Worm (Caenorhabditis elegans) whole organism, early embryonic: ENCODE measurements around the gene str-85.

Source experiments
- B0310.2 ChIP-seq: sonication (generic microtip); optimal IDR thresholded peaks from 2 replicates; lab custom pipeline; 2016; ENCODE audit warnings: mild to moderate bottlenecking, missing genetic modification characterization, missing compliant biosample characterization
- F13C5.2 ChIP-seq: sonication (generic microtip); optimal IDR thresholded peaks from 2 replicates; lab custom pipeline; 2017; ENCODE audit warnings: mild to moderate bottlenecking, missing genetic modification characterization, inconsistent platforms, missing compliant biosample characterization
- aly-1 ChIP-seq: sonication (generic microtip); optimal IDR thresholded peaks from 2 replicates; lab custom pipeline; 2016; ENCODE audit warnings: missing genetic modification characterization, missing compliant biosample characterization
- ama-1 ChIP-seq: fragments of 150-350 bp; optimal IDR thresholded peaks from 2 replicates; lab custom pipeline; 2014
- ceh-13 ChIP-seq: fragments of 200-800 bp; sonication (Bioruptor generic); optimal IDR thresholded peaks from 2 replicates; lab custom pipeline; 2018; ENCODE audit warnings: mild to moderate bottlenecking, missing genetic modification characterization, missing compliant biosample characterization
- ceh-36 ChIP-seq: sonication (generic microtip); optimal IDR thresholded peaks from 2 replicates; lab custom pipeline; 2016; ENCODE audit warnings: missing genetic modification characterization, inconsistent platforms, missing compliant biosample characterization
- ets-7 ChIP-seq: sonication (generic microtip); optimal IDR thresholded peaks from 2 replicates; lab custom pipeline; 2016; ENCODE audit warnings: missing genotype, missing genetic modification characterization, missing compliant biosample characterization
- flt-1 ChIP-seq: fragments of 200-800 bp; sonication (Bioruptor generic); IDR thresholded peaks from 2 replicates; pipeline ENCODE4 v1.3.6; 2022; ENCODE audit warnings: missing genetic modification characterization, missing compliant biosample characterization
- hmbx-1 ChIP-seq: sonication (generic microtip); optimal IDR thresholded peaks from 2 replicates; lab custom pipeline; 2016; ENCODE audit warnings: mild to moderate bottlenecking, missing genetic modification characterization, missing compliant biosample characterization
- hmg-4 ChIP-seq: fragments of 200-800 bp; sonication (Bioruptor generic); optimal IDR thresholded peaks from 2 replicates; lab custom pipeline; 2018; ENCODE audit warnings: mild to moderate bottlenecking, missing genetic modification characterization, missing compliant biosample characterization
- hnd-1 ChIP-seq: sonication (generic microtip); optimal IDR thresholded peaks from 2 replicates; lab custom pipeline; 2016; ENCODE audit warnings: missing genetic modification characterization, missing compliant biosample characterization
- pes-1 ChIP-seq: fragments of 200-800 bp; sonication (Bioruptor generic); IDR thresholded peaks from 2 replicates; pipeline ENCODE4 v1.3.6; 2022; ENCODE audit warnings: missing genetic modification reagents, missing genetic modification characterization, missing compliant biosample characterization
- scrt-1 ChIP-seq: fragments of 200-800 bp; sonication (Bioruptor generic); IDR thresholded peaks from 2 replicates; pipeline ENCODE4 v1.3.6; 2022; ENCODE audit warnings: missing genetic modification characterization, missing compliant biosample characterization
- sea-1 ChIP-seq: fragments of 200-800 bp; sonication (Bioruptor generic); conservative IDR thresholded peaks from 2 replicates; pipeline ENCODE4 v1.3.6; 2022; ENCODE audit warnings: missing genetic modification characterization, missing compliant biosample characterization
- tbx-11 ChIP-seq: fragments of 200-800 bp; sonication (Bioruptor generic); IDR thresholded peaks from 2 replicates; pipeline ENCODE4 v1.3.6; 2022; ENCODE audit warnings: missing genetic modification characterization, missing compliant biosample characterization
- tbx-37 ChIP-seq: fragments of 200-800 bp; sonication (Bioruptor generic); conservative IDR thresholded peaks from 2 replicates; pipeline ENCODE4 v1.3.6; 2022; ENCODE audit warnings: missing genetic modification reagents, missing genetic modification characterization, missing compliant biosample characterization
- tra-4 ChIP-seq: sonication (generic microtip); optimal IDR thresholded peaks from 2 replicates; lab custom pipeline; 2017; ENCODE audit warnings: missing genetic modification characterization, missing compliant biosample characterization

str-85 gene

DNA sequence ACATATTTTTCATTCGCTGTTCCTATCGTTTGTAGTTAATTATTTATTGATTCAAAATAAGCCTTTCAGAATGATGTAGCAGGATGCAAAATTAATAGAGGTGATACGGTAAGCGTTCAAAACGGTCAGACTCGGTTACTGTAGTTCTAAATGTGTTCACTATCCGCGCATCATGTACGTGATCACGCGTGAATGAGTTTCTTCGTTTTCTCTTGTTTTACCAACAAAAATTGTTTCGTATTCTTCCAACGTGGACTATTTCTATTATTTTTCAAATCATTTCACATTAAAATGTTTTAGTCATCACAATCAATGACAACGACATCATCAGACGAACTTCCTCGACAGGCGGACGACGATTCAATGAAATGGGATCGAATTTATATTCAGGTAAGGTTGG lies 38.1 kb downstream of the str-85 start, which contains the start of gene gck-1:
TSS of gene gck-1 (plus strand) at position 301 of the 400 bp plus-strand sequence.
- no peak for TF ChIP-seq ama-1 (lab: Kevin White, UChicago)
- TF ChIP-seq tbx-37 (GFP tag; lab: Robert Waterston, UW) = no peak
- no peak for TF ChIP-seq hmg-4 (GFP tag; lab: Kevin White, UChicago)
- TF ChIP-seq B0310.2 (tag; lab: Kevin White, UChicago) = no peak
- TF ChIP-seq tbx-11 = no peak
- TF ChIP-seq ceh-36 (tag; lab: Kevin White, UChicago) = no peak
- no peak for TF ChIP-seq ceh-13 (GFP tag; lab: Kevin White, UChicago)
- TF ChIP-seq flt-1 (GFP tag; lab: Robert Waterston, UW) = no peak
- TF ChIP-seq F13C5.2 (tag; lab: Kevin White, UChicago) = no peak
- no peak for TF ChIP-seq ets-7
- no peak for TF ChIP-seq hmbx-1
- TF ChIP-seq hnd-1 = no peak
- TF ChIP-seq aly-1 = no peak
- no peak for TF ChIP-seq pes-1 (GFP tag; lab: Robert Waterston, UW)
- no peak for TF ChIP-seq scrt-1 (GFP tag; lab: Robert Waterston, UW)

ce11 chrV:8946142-8946541 lies 39.5 kb downstream of the str-85 start:
- no peak for TF ChIP-seq ceh-36 (tag; lab: Kevin White, UChicago)

- TF ChIP-seq ceh-36 (tag; lab: Kevin White, UChicago) (no peak), hnd-1 (no peak), ama-1 (lab: Kevin White, UChicago) (no peak), aly-1 (no peak), F13C5.2 (tag; lab: Kevin White, UChicago) (no peak), sea-1 (GFP tag; lab: Robert Waterston, UW) (no peak), tra-4 (no peak), tbx-37 (GFP tag; lab: Robert Waterston, UW) (no peak), hmg-4 (GFP tag; lab: Kevin White, UChicago) (no peak), pes-1 (GFP tag; lab: Robert Waterston, UW) (no peak), ets-7 (no peak), ceh-13 (GFP tag; lab: Kevin White, UChicago) (no peak), B0310.2 (tag; lab: Kevin White, UChicago) (no peak), scrt-1 (GFP tag; lab: Robert Waterston, UW) (no peak), flt-1 (GFP tag; lab: Robert Waterston, UW) (no peak), tbx-11 (no peak), hmbx-1 (no peak)
Measured at ce11 chrV:8944481-8944880, 41.2 kb downstream of the str-85 start.

DNA sequence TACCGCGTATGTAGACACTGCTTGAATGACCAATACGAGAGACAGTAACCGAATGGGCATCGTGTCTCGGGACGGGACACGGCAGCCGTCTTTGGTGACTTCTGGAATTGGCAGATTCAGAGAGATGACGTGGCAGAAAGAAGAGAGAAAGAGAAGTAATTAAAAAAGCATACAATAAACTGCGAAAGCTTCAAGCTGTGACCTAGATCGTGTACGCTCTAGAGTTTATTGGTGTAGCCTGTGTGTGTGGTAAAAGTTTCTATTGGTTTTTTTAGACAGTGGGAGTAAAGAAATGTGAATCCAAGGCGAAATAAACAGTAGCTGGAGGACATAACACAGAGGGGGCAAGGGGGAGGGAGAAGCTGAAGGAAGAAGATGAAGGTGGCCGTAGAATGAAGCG lies 41.7 kb downstream of the str-85 start, which contains the start of gene T19A5.3:
TSS of gene T19A5.3 (minus strand) at position 101 of the 400 bp plus-strand sequence.
- TF ChIP-seq ets-7 (no peak), ceh-13 (GFP tag; lab: Kevin White, UChicago) (no peak), scrt-1 (GFP tag; lab: Robert Waterston, UW) (no peak), hmbx-1 (no peak), B0310.2 (tag; lab: Kevin White, UChicago) (no peak), tra-4 (no peak), F13C5.2 (tag; lab: Kevin White, UChicago) (no peak), sea-1 (GFP tag; lab: Robert Waterston, UW) (no peak), tbx-11 (no peak), flt-1 (GFP tag; lab: Robert Waterston, UW) (no peak), pes-1 (GFP tag; lab: Robert Waterston, UW) (no peak), tbx-37 (GFP tag; lab: Robert Waterston, UW) (no peak), ceh-36 (tag; lab: Kevin White, UChicago) (no peak), hnd-1 (no peak), aly-1 (no peak), ama-1 (lab: Kevin White, UChicago) (no peak), hmg-4 (GFP tag; lab: Kevin White, UChicago) (no peak)

ce11 chrV:8942437-8942978 lies 43.1 kb downstream of the str-85 start:
- TF ChIP-seq pes-1 (GFP tag; lab: Robert Waterston, UW) (no peak), tbx-11 (no peak), B0310.2 (tag; lab: Kevin White, UChicago) (no peak)

DNA sequence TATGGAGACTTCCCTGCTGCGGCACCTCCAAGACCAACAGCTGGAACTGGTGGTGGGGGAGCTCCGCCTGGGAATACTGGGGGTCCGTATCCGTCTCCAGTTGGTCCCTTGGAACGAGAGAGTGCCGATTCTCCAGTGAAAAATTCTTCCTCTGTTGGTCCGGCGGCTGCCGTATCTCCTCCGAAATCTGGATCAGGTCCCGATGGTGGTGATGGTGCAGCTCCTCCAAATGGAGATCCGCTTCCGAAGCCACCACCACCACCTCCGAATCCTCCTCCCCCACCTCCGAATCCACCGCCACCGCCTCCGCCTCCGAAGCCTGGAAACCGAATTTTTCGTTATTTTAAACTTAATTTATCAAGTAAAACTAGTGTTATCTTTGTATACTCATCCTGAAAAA lies 45.2 kb downstream of the str-85 start:
- TF ChIP-seq F13C5.2 (tag; lab: Kevin White, UChicago) (no peak), ama-1 (lab: Kevin White, UChicago) (no peak), tra-4 (no peak), pes-1 (GFP tag; lab: Robert Waterston, UW) (no peak), aly-1 (no peak), ets-7 (no peak), tbx-11 (no peak), flt-1 (GFP tag; lab: Robert Waterston, UW) (no peak), hmbx-1 (no peak), hmg-4 (GFP tag; lab: Kevin White, UChicago) (no peak), tbx-37 (GFP tag; lab: Robert Waterston, UW) (no peak), hnd-1 (no peak), B0310.2 (tag; lab: Kevin White, UChicago) (no peak), ceh-13 (GFP tag; lab: Kevin White, UChicago) (no peak), ceh-36 (tag; lab: Kevin White, UChicago) (no peak), scrt-1 (GFP tag; lab: Robert Waterston, UW) (no peak), sea-1 (GFP tag; lab: Robert Waterston, UW) (no peak)

ce11 chrV:8939424-8940065 lies 46.1 kb downstream of the str-85 start:
- TF ChIP-seq flt-1 (GFP tag; lab: Robert Waterston, UW) = no peak
- no peak for TF ChIP-seq ama-1 (lab: Kevin White, UChicago)
- TF ChIP-seq tra-4 = no peak
- TF ChIP-seq pes-1 (GFP tag; lab: Robert Waterston, UW) = no peak
- TF ChIP-seq hmbx-1 = no peak
- no peak for TF ChIP-seq F13C5.2 (tag; lab: Kevin White, UChicago)
- no peak for TF ChIP-seq aly-1
- TF ChIP-seq scrt-1 (GFP tag; lab: Robert Waterston, UW) = no peak
